Worm (Caenorhabditis elegans) whole organism, L4/young adult: ENCODE data around the gene C46C2.5.

ENCODE experiments used
- W03F9.2 ChIP-seq: fragments of 150-350 bp; optimal IDR thresholded peaks from 2 replicates; lab custom pipeline; 2014; ENCODE audit warnings: missing biosample characterization, missing genetic modification characterization
- him-1 ChIP-seq: sonication (generic microtip); optimal IDR thresholded peaks from 2 replicates; lab custom pipeline; 2016; ENCODE audit warnings: missing genotype, missing genetic modification reagents, missing genetic modification characterization, missing compliant biosample characterization

DNA sequence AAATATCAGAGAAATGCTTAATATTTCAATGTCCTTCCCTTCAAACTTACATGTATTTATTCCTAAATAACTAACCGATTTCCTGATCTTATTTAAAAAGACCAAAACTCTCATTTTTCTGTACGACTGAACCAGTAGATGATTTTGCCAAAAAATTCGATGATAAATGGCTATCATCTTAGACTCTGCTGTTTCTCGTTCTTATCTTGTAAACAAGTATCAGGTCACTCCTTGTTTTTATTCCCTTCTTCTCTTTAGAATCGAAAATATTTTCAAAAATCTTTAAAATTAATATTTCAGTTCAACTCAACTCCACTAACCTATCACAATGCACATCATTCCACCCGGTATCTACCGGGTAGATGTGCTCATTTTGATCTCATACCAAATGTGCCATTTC lies 25.0 kb upstream of the C46C2.5 start, which contains the start of gene C46C2.2:
- TF ChIP-seq W03F9.2 (tag; lab: Kevin White, UChicago) (no peak), him-1 (no peak)
